Fruit fly (Drosophila melanogaster) whole organism, embryonic: Measurements from ENCODE around the gene Cp36.

ENCODE experiments used
- Aef1 ChIP-seq: fragments of 200-800 bp; sonication (Bioruptor generic); IDR thresholded peaks from 3 replicates; pipeline ENCODE4 v1.3.6; 2022; ENCODE audit warnings: missing biosample characterization, missing genetic modification characterization
- Bgb ChIP-seq: fragments of 200-800 bp; sonication (Bioruptor generic); IDR thresholded peaks from 2 replicates; pipeline ENCODE4 v1.3.6; 2022; ENCODE audit warnings: missing biosample characterization, missing genetic modification characterization; ENCODE audit not compliant: partially characterized antibody
- CG10979 ChIP-seq: fragments of 200-800 bp; sonication (Bioruptor generic); optimal IDR thresholded peaks from 2 replicates; lab custom pipeline; 2018; ENCODE audit warnings: missing biosample characterization, mild to moderate bottlenecking, missing genetic modification characterization, moderate library complexity
- CG12299 ChIP-seq: fragments of 200-800 bp; sonication (Bioruptor generic); optimal IDR thresholded peaks from 2 replicates; lab custom pipeline; 2018; ENCODE audit warnings: missing biosample characterization, mild to moderate bottlenecking, missing genetic modification characterization
- CG1233 ChIP-seq: fragments of 200-800 bp; sonication (Bioruptor generic); optimal IDR thresholded peaks from 4 replicates; lab custom pipeline; 2018; ENCODE audit warnings: missing biosample characterization, mild to moderate bottlenecking, missing genetic modification characterization
- CG12391 ChIP-seq: fragments of 200-800 bp; sonication (Bioruptor generic); optimal IDR thresholded peaks from 3 replicates; lab custom pipeline; 2018; ENCODE audit warnings: missing biosample characterization, mild to moderate bottlenecking, missing genetic modification characterization, moderate library complexity
- CG12659 ChIP-seq: fragments of 200-800 bp; sonication (Bioruptor generic); optimal IDR thresholded peaks from 3 replicates; lab custom pipeline; 2017; ENCODE audit warnings: mild to moderate bottlenecking, missing biosample characterization, missing genetic modification reagents, missing genetic modification characterization
- CG12744 ChIP-seq: fragments of 200-800 bp; sonication (Bioruptor generic); optimal IDR thresholded peaks from 2 replicates; lab custom pipeline; 2016; ENCODE audit warnings: missing biosample characterization, missing genetic modification characterization
- CG12769 ChIP-seq: fragments of 200-800 bp; sonication (Bioruptor generic); optimal IDR thresholded peaks from 2 replicates; lab custom pipeline; 2019; ENCODE audit warnings: missing biosample characterization, mild to moderate bottlenecking, missing genetic modification characterization, moderate library complexity
- CG13296 ChIP-seq: fragments of 200-800 bp; sonication (Bioruptor generic); optimal IDR thresholded peaks from 3 replicates; lab custom pipeline; 2018; ENCODE audit warnings: missing biosample characterization, mild to moderate bottlenecking, missing genetic modification characterization
- CG13624 ChIP-seq: fragments of 200-800 bp; sonication (Bioruptor generic); optimal IDR thresholded peaks from 2 replicates; lab custom pipeline; 2016; ENCODE audit warnings: missing biosample characterization, missing genetic modification characterization
- CG14667 ChIP-seq: fragments of 200-800 bp; sonication (Bioruptor generic); IDR thresholded peaks from 2 replicates; pipeline ENCODE4 v1.3.6; 2022; ENCODE audit warnings: missing biosample characterization, missing genetic modification characterization
- CG14965 ChIP-seq: fragments of 200-800 bp; sonication (Bioruptor generic); optimal IDR thresholded peaks from 2 replicates; lab custom pipeline; 2016; ENCODE audit warnings: missing biosample characterization, missing genetic modification characterization, borderline replicate concordance
- CG15269 ChIP-seq: fragments of 200-800 bp; sonication (Bioruptor generic); optimal IDR thresholded peaks from 2 replicates; lab custom pipeline; 2018; ENCODE audit warnings: missing biosample characterization, mild to moderate bottlenecking, missing genetic modification characterization, moderate library complexity
- CG15696 ChIP-seq: fragments of 200-800 bp; sonication (Bioruptor generic); optimal IDR thresholded peaks from 2 replicates; lab custom pipeline; 2019; ENCODE audit warnings: missing biosample characterization, mild to moderate bottlenecking, missing genetic modification characterization, moderate library complexity
- CG1602 ChIP-seq: fragments of 200-800 bp; sonication (Bioruptor generic); optimal IDR thresholded peaks from 3 replicates; lab custom pipeline; 2016; ENCODE audit warnings: missing biosample characterization, missing genetic modification characterization
- CG2889 ChIP-seq: fragments of 200-800 bp; sonication (Bioruptor generic); IDR thresholded peaks from 3 replicates; pipeline ENCODE4 v1.3.6; 2022; ENCODE audit warnings: missing biosample characterization, missing genetic modification characterization
- CG30020 ChIP-seq: fragments of 200-800 bp; optimal IDR thresholded peaks from 2 replicates; lab custom pipeline; 2019; ENCODE audit warnings: missing biosample characterization, mild to moderate bottlenecking, missing genetic modification characterization, moderate library complexity
- CG4404 ChIP-seq: fragments of 200-800 bp; sonication (Bioruptor generic); IDR thresholded peaks from 2 replicates; pipeline ENCODE4 v1.3.6; 2022; ENCODE audit warnings: missing biosample characterization, missing genetic modification characterization
- CG4730 ChIP-seq: fragments of 200-800 bp; sonication (Bioruptor generic); IDR thresholded peaks from 2 replicates; pipeline ENCODE4 v1.3.6; 2022; ENCODE audit warnings: missing biosample characterization, missing genetic modification characterization
- CG6813 ChIP-seq: fragments of 200-800 bp; sonication (Bioruptor generic); optimal IDR thresholded peaks from 2 replicates; lab custom pipeline; 2017; ENCODE audit warnings: missing biosample characterization, missing genetic modification characterization, mild to moderate bottlenecking, moderate library complexity, missing genetic modification reagents
- CG9817 ChIP-seq: fragments of 200-800 bp; sonication (Bioruptor generic); optimal IDR thresholded peaks from 2 replicates; lab custom pipeline; 2018; ENCODE audit warnings: missing biosample characterization, mild to moderate bottlenecking, missing genetic modification characterization, moderate library complexity
- Dbx ChIP-seq: fragments of 200-800 bp; sonication (Bioruptor generic); IDR thresholded peaks from 3 replicates; pipeline ENCODE4 v1.3.6; 2022; ENCODE audit warnings: missing biosample characterization, missing genetic modification characterization
- Deaf1 ChIP-seq: fragments of 200-800 bp; optimal IDR thresholded peaks from 3 replicates; lab custom pipeline; 2019; ENCODE audit warnings: missing biosample characterization, mild to moderate bottlenecking, missing genetic modification characterization, moderate library complexity
- E2f2 ChIP-seq: fragments of 200-800 bp; sonication (Bioruptor generic); IDR thresholded peaks from 2 replicates; pipeline ENCODE4 v1.3.6; 2022; ENCODE audit warnings: missing biosample characterization, missing genetic modification characterization
- Ets65A ChIP-seq: fragments of 200-800 bp; sonication (Bioruptor generic); peaks from one replicate; lab custom pipeline; 2016; ENCODE audit warnings: missing biosample characterization, missing genetic modification characterization
- Ets97D ChIP-seq: fragments of 200-800 bp; sonication (Bioruptor generic); optimal IDR thresholded peaks from 3 replicates; lab custom pipeline; 2016; ENCODE audit warnings: missing biosample characterization, missing genetic modification characterization
- H15 ChIP-seq: fragments of 200-800 bp; sonication (Bioruptor generic); IDR thresholded peaks from 3 replicates; pipeline ENCODE4 v1.3.6; 2022; ENCODE audit warnings: missing biosample characterization, missing genetic modification characterization
- Hr3 ChIP-seq: fragments of 200-800 bp; sonication (Bioruptor generic); optimal IDR thresholded peaks from 3 replicates; lab custom pipeline; 2016; ENCODE audit warnings: missing biosample characterization, missing genetic modification characterization
- Jarid2 ChIP-seq: fragments of 200-800 bp; sonication (Bioruptor generic); optimal IDR thresholded peaks from 3 replicates; lab custom pipeline; 2017; ENCODE audit warnings: mild to moderate bottlenecking, missing biosample characterization, missing genetic modification reagents, missing genetic modification characterization
- Opbp ChIP-seq: fragments of 200-800 bp; sonication (Bioruptor generic); IDR thresholded peaks from 3 replicates; pipeline ENCODE4 v1.3.6; 2022; ENCODE audit warnings: missing biosample characterization, missing genetic modification characterization; ENCODE audit not compliant: partially characterized antibody
- Optix ChIP-seq: fragments of 200-800 bp; sonication (Bioruptor generic); IDR thresholded peaks from 3 replicates; pipeline ENCODE4 v1.3.6; 2022; ENCODE audit warnings: missing biosample characterization, missing genetic modification characterization
- Ravus ChIP-seq: fragments of 200-800 bp; sonication (Bioruptor generic); IDR thresholded peaks from 2 replicates; pipeline ENCODE4 v1.3.6; 2022; ENCODE audit warnings: missing biosample characterization, missing genetic modification characterization
- Sin3A ChIP-seq: fragments of >200 bp; optimal IDR thresholded peaks from 2 replicates; lab custom pipeline; 2018
- Stat92E ChIP-seq, 3 experiments: fragments of >200 bp in 2 of 3; fragments of 200-800 bp in 1 of 3; sonication (Bioruptor generic) in 1 of 3; optimal IDR thresholded peaks; 2 replicates each; lab custom pipeline; 2017 to 2019; ENCODE audit warnings: missing biosample characterization in 3 of 3, missing genetic modification characterization in 3 of 3, mild to moderate bottlenecking in 1 of 3, moderate library complexity in 1 of 3
- YL-1 ChIP-seq: fragments of 200-800 bp; sonication (Bioruptor generic); optimal IDR thresholded peaks from 3 replicates; lab custom pipeline; 2017; ENCODE audit warnings: missing biosample characterization, mild to moderate bottlenecking, missing genetic modification characterization
- ac ChIP-seq: fragments of 200-800 bp; sonication (Bioruptor generic); optimal IDR thresholded peaks from 3 replicates; lab custom pipeline; 2017; ENCODE audit warnings: missing biosample characterization, mild to moderate bottlenecking, missing genetic modification characterization
- cad ChIP-seq: fragments of >200 bp; optimal IDR thresholded peaks from 2 replicates; lab custom pipeline; 2017; ENCODE audit warnings: missing biosample characterization, missing genetic modification characterization
- cwo ChIP-seq: fragments of 200-800 bp; sonication (Bioruptor generic); optimal IDR thresholded peaks from 3 replicates; lab custom pipeline; 2017; ENCODE audit warnings: missing biosample characterization, missing genetic modification characterization, mild to moderate bottlenecking, moderate library complexity, missing genetic modification reagents
- da ChIP-seq: fragments of 200-800 bp; sonication (Bioruptor generic); optimal IDR thresholded peaks from 2 replicates; lab custom pipeline; 2016; ENCODE audit warnings: missing biosample characterization, missing genetic modification characterization
- fd96Cb ChIP-seq: fragments of 200-800 bp; sonication (Bioruptor generic); optimal IDR thresholded peaks from 2 replicates; lab custom pipeline; 2018; ENCODE audit warnings: missing biosample characterization, mild to moderate bottlenecking, missing genetic modification characterization, moderate library complexity
- hb ChIP-seq: fragments of 200-800 bp; sonication (Bioruptor generic); IDR thresholded peaks from 3 replicates; pipeline ENCODE4 v1.3.6; 2022; ENCODE audit warnings: missing biosample characterization, missing genetic modification characterization; ENCODE audit not compliant: partially characterized antibody
- pros ChIP-seq: fragments of 200-800 bp; sonication (Bioruptor generic); optimal IDR thresholded peaks from 3 replicates; lab custom pipeline; 2019; ENCODE audit warnings: missing biosample characterization, mild to moderate bottlenecking, missing genetic modification characterization, moderate library complexity
- repo ChIP-seq: fragments of 200-800 bp; sonication (Bioruptor generic); optimal IDR thresholded peaks from 2 replicates; lab custom pipeline; 2016; ENCODE audit warnings: missing biosample characterization, missing genetic modification characterization
- sens-2 ChIP-seq: fragments of 200-800 bp; sonication (Bioruptor generic); IDR thresholded peaks from 2 replicates; pipeline ENCODE4 v1.3.6; 2022; ENCODE audit warnings: missing biosample characterization, missing genetic modification characterization
- seq ChIP-seq: fragments of 200-800 bp; sonication (Bioruptor generic); IDR thresholded peaks from 2 replicates; pipeline ENCODE4 v1.3.6; 2022; ENCODE audit warnings: missing biosample characterization, missing genetic modification characterization
- shn ChIP-seq: fragments of 200-800 bp; sonication (Bioruptor generic); optimal IDR thresholded peaks from 3 replicates; lab custom pipeline; 2016; ENCODE audit warnings: missing biosample characterization, missing genetic modification characterization
- tll ChIP-seq, 2 experiments: fragments of 200-800 bp in 1 of 2; fragments of >200 bp in 1 of 2; sonication (Bioruptor generic) in 1 of 2; optimal IDR thresholded peaks; 2 replicates each; lab custom pipeline; 2017 to 2019; ENCODE audit warnings: missing biosample characterization in 2 of 2, missing genetic modification characterization in 2 of 2, mild to moderate bottlenecking in 1 of 2, moderate library complexity in 1 of 2
- tup ChIP-seq: fragments of 200-800 bp; sonication (Bioruptor generic); optimal IDR thresholded peaks from 2 replicates; lab custom pipeline; 2016; ENCODE audit warnings: missing biosample characterization, mild to moderate bottlenecking, missing genetic modification characterization, moderate library complexity
- z ChIP-seq: fragments of 200-800 bp; sonication (Bioruptor generic); IDR thresholded peaks from 3 replicates; pipeline ENCODE4 v1.3.6; 2022; ENCODE audit warnings: missing biosample characterization, missing genetic modification characterization
- zfh2 ChIP-seq: fragments of 200-800 bp; sonication (Bioruptor generic); optimal IDR thresholded peaks from 2 replicates; lab custom pipeline; 2016; ENCODE audit warnings: missing biosample characterization, missing genetic modification characterization

The Cp36 gene

DNA sequence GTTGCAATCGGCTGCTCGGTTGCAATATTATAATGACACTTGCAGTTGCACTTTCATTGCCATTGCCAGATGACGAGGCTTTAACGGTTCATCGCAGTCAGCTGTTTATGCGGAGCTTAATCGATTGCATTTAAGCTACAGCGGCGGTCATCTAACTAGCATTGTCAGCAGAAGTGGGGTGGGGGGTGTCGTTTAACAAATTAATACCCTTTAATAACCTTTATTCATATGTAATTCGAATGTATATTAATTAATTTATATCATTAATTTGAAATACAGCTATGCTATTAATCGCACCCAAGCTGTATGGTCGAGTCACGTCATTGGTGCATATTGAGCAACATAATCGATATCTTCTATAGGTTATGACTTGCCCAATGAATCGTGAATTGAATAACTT is 13.7 kb downstream of the Cp36 start (continued):
- no peak for TF ChIP-seq repo (GFP tag; lab: Kevin White, UChicago)
- no peak for TF ChIP-seq da
- peak; percentile 64 for TF ChIP-seq Ravus
- TF ChIP-seq fd96Cb = peak; percentile 85
- TF ChIP-seq Jarid2 (GFP tag; lab: Kevin White, UChicago) = peak; percentile 47
- no peak for TF ChIP-seq Opbp (GFP tag; lab: Robert Waterston, UW)
- TF ChIP-seq E2f2 (GFP tag; lab: Robert Waterston, UW) = peak; percentile 64
- TF ChIP-seq CG1602 (GFP tag; lab: Kevin White, UChicago) = peak; percentile 47
- TF ChIP-seq CG15269 (tag; lab: Kevin White, UChicago) = peak; percentile 87
- peak; percentile 82 for TF ChIP-seq H15
- TF ChIP-seq tll (GFP tag; optimal IDR thresholded peaks at IDR 0.05; lab: Kevin White, UChicago) = no peak
- peak; percentile 46; the same call in 2 of the 3 replicates for TF ChIP-seq CG2889
- peak; percentile 85 for TF ChIP-seq Ets65A
- TF ChIP-seq CG1233 (GFP tag; lab: Kevin White, UChicago) = peak; percentile 73
- peak; percentile 59 for TF ChIP-seq CG14667 (GFP tag; lab: Robert Waterston, UW)
- no peak for TF ChIP-seq cwo (GFP tag; lab: Kevin White, UChicago)
- peak; percentile 69 for TF ChIP-seq CG6813 (GFP tag; lab: Kevin White, UChicago)
- TF ChIP-seq Deaf1 (tag; lab: Kevin White, UChicago) = peak; percentile 20
- TF ChIP-seq CG10979 (tag; lab: Kevin White, UChicago) = peak; percentile 80
- TF ChIP-seq hb = no peak
- TF ChIP-seq Sin3A = no peak
- TF ChIP-seq CG15696 = no peak
- no peak for TF ChIP-seq CG4404 (GFP tag; lab: Robert Waterston, UW)
- TF ChIP-seq sens-2 (GFP tag; lab: Robert Waterston, UW) = peak; percentile 81
- TF ChIP-seq ac = no peak
- no peak for TF ChIP-seq tup
- peak; percentile 78 for TF ChIP-seq CG12391
- no peak for TF ChIP-seq pros
- peak; percentile 68 for TF ChIP-seq seq (GFP tag; lab: Robert Waterston, UW)
- peak; percentile 66 for TF ChIP-seq CG4730 (GFP tag; lab: Robert Waterston, UW)
- no peak for TF ChIP-seq YL-1 (GFP tag; lab: Kevin White, UChicago)
- TF ChIP-seq CG13624 (GFP tag; lab: Kevin White, UChicago) = no peak
- peak; percentile 44 for TF ChIP-seq CG12769 (tag; lab: Kevin White, UChicago)
- TF ChIP-seq Aef1 = peak; percentile 83
- no peak for TF ChIP-seq CG12744
- no peak for TF ChIP-seq zfh2 (GFP tag; lab: Kevin White, UChicago)
- no peak for TF ChIP-seq Ets97D (GFP tag; lab: Kevin White, UChicago)
- peak; percentile 72 for TF ChIP-seq CG9817
- TF ChIP-seq Hr3 (GFP tag; lab: Kevin White, UChicago) = peak; percentile 43
- TF ChIP-seq Stat92E (GFP tag; optimal IDR thresholded peaks at IDR 0.05; lab: Kevin White, UChicago) = no peak
- TF ChIP-seq Optix (GFP tag; lab: Robert Waterston, UW) = peak; percentile 86
- peak; percentile 55 for TF ChIP-seq CG12659 (GFP tag; lab: Kevin White, UChicago)
- no peak for TF ChIP-seq z (GFP tag; lab: Robert Waterston, UW)
- TF ChIP-seq CG12299 (tag; lab: Kevin White, UChicago) = peak; percentile 9
- no peak for TF ChIP-seq shn
- no peak for TF ChIP-seq CG14965
- TF ChIP-seq CG30020 = peak; percentile 10
- 0 out of 3 replicates have a peak, but pooled peaks have one; percentile 16 for TF ChIP-seq Dbx (GFP tag; lab: Robert Waterston, UW)
- peak; percentile 66 for TF ChIP-seq CG13296 (GFP tag; lab: Kevin White, UChicago)
- no peak for TF ChIP-seq cad (GFP tag; lab: Kevin White, UChicago)
- TF ChIP-seq Bgb (GFP tag; lab: Robert Waterston, UW) = no peak
